Worm (Caenorhabditis elegans) whole organism, L2 larva: Measurements from ENCODE around the gene cct-1.

Experiments used
- dmd-4 ChIP-seq: sonication (generic microtip); optimal IDR thresholded peaks from 2 replicates; lab custom pipeline; 2017; ENCODE audit warnings: missing biosample characterization, missing genetic modification characterization
- lsy-2 ChIP-seq, 2 experiments: fragments of 150-350 bp in 1 of 2; sonication (generic microtip) in 1 of 2; optimal IDR thresholded peaks; 2 replicates each; lab custom pipeline; 2014 to 2017; ENCODE audit warnings: missing biosample characterization in 2 of 2, missing genetic modification characterization in 2 of 2
- nhr-12 ChIP-seq: fragments of 150-350 bp; optimal IDR thresholded peaks from 2 replicates; lab custom pipeline; 2014; ENCODE audit warnings: missing biosample characterization, missing genetic modification characterization
- nhr-237 ChIP-seq: fragments of 150-350 bp; optimal IDR thresholded peaks from 2 replicates; lab custom pipeline; 2014; ENCODE audit warnings: missing biosample characterization, missing genetic modification characterization
- nhr-77 ChIP-seq: fragments of 150-350 bp; optimal IDR thresholded peaks from 2 replicates; lab custom pipeline; 2014; ENCODE audit warnings: missing biosample characterization, missing genetic modification characterization
- sma-9 ChIP-seq, 2 experiments: fragments of 150-350 bp in 1 of 2; sonication (generic microtip) in 1 of 2; optimal IDR thresholded peaks; 2 replicates each; lab custom pipeline; 2014 to 2016; ENCODE audit warnings: missing genetic modification characterization in 2 of 2, mild to moderate bottlenecking in 1 of 2, missing biosample characterization in 1 of 2, missing compliant biosample characterization in 1 of 2, missing genetic modification reagents in 1 of 2, moderate library complexity in 1 of 2

DNA sequence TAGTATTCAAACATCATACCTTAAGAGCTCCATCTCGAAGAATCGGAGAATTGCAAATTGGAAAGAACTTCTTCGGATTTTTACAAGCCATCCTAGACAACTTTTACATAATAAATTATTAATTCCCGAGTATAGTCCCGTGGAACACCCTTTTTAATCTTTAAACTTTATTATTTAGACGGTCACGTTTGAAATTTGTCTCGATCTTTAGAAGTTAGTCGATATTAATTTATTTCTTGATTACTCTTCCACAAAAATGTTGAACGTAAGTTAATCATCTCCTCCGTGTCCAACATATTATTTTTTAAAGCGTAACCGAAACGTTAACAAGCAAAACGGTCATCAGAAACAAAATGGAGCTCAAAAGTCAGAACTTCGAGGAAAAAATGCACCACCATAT lies 11.8 kb upstream of the cct-1 start, which contains the start of the genes decr-1.3 and T05C12.1:
- TF ChIP-seq nhr-77 (tag; lab: Kevin White, UChicago) (no peak), nhr-237 (tag; lab: Kevin White, UChicago) (no peak), sma-9 (GFP tag; optimal IDR thresholded peaks at IDR 0.05; lab: Kevin White, UChicago) (no peak), sma-9 (tag; optimal IDR thresholded peaks at IDR 0.05; lab: Kevin White, UChicago) (no peak), dmd-4 (tag; lab: Kevin White, UChicago) (no peak), lsy-2 (tag; optimal IDR thresholded peaks at IDR 0.05; lab: Kevin White, UChicago) (no peak), nhr-12 (tag; lab: Kevin White, UChicago) (no peak)
